Worm (Caenorhabditis elegans): Measurements from ENCODE around the gene F57A8.6.

The F57A8.6 gene

DNA sequence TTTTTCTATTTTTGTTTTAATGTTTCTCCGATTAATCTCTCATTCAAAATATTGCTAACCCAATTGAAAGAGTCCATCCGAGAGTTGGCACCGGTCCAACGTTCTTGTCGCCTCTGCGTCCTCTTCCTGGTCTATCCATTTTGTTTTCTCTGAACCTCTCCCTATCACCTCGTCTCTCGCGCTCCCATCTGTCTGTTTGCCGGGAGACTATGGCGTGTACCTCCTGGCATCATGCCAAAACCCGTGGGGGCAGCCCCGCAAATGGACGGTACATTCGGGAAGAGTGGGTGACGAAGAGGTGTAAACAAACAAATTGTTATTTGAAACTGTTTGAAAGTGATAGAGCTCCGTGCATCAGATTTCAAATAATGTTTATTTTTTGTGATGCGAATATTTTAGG lies 37.4 kb downstream of the F57A8.6 start, which contains the start of gene T06E8.2 (continued):
- TF ChIP-seq tlf-1 (GFP tag; optimal IDR thresholded peaks at IDR 0.05): no peak
- TF ChIP-seq cebp-2 (GFP tag; IDR thresholded peaks at IDR 0.05): no peak
- TF ChIP-seq sptf-2 (GFP tag; optimal IDR thresholded peaks at IDR 0.05): no peak
- TF ChIP-seq fkh-3 (tag; optimal IDR thresholded peaks at IDR 0.05): no peak
- peak; percentile 11 for TF ChIP-seq die-1 (tag; optimal IDR thresholded peaks at IDR 0.05)
- no peak for TF ChIP-seq lin-35 (GFP tag; optimal IDR thresholded peaks at IDR 0.05)
- TF ChIP-seq xnd-1 (tag; optimal IDR thresholded peaks at IDR 0.05): no peak
- no peak for TF ChIP-seq ceh-40 (GFP tag; IDR thresholded peaks at IDR 0.05)
- TF ChIP-seq him-1 (tag; optimal IDR thresholded peaks at IDR 0.05): no peak
- TF ChIP-seq chd-7 (tag; optimal IDR thresholded peaks at IDR 0.05): peak; percentile 52
- TF ChIP-seq unc-62 (GFP tag; optimal IDR thresholded peaks at IDR 0.05): no peak
- no peak for TF ChIP-seq ztf-25 (GFP tag; IDR thresholded peaks at IDR 0.05)
- no peak for TF ChIP-seq attf-5 (GFP tag; optimal IDR thresholded peaks at IDR 0.05)
- no peak for TF ChIP-seq F10E7.11 (tag; optimal IDR thresholded peaks at IDR 0.05)
- TF ChIP-seq mxl-1 (tag; optimal IDR thresholded peaks at IDR 0.05): no peak
- no peak for TF ChIP-seq nfya-1 (tag; optimal IDR thresholded peaks at IDR 0.05; ENCODE audit: borderline replicate concordance, insufficient read depth)
- peak; percentile 31 for TF ChIP-seq K12H6.12 (tag; optimal IDR thresholded peaks at IDR 0.05)
- TF ChIP-seq Y53G8AR.9 (GFP tag; conservative IDR thresholded peaks at IDR 0.05): 0 out of 2 replicates have a peak, but pooled peaks have one; percentile 31
- TF ChIP-seq madf-10 (tag; optimal IDR thresholded peaks at IDR 0.05): no peak
- TF ChIP-seq lsl-1 (GFP tag; optimal IDR thresholded peaks at IDR 0.05): no peak
- TF ChIP-seq unc-130 (GFP tag; optimal IDR thresholded peaks at IDR 0.05): no peak
- no peak for TF ChIP-seq nfya-2 (GFP tag; IDR thresholded peaks at IDR 0.05)
- no peak for TF ChIP-seq Y79H2A.3 (GFP tag; conservative IDR thresholded peaks at IDR 0.05)
- no peak for TF ChIP-seq attf-3 (GFP tag; conservative IDR thresholded peaks at IDR 0.05)
- TF ChIP-seq nhr-120 (GFP tag; IDR thresholded peaks at IDR 0.05): no peak
- peak; percentile 26 for TF ChIP-seq lin-40 (tag; optimal IDR thresholded peaks at IDR 0.05)
- peak; percentile 61; the same call in 1 of the 2 replicates for TF ChIP-seq hmg-1.2 (GFP tag; IDR thresholded peaks at IDR 0.05)
- TF ChIP-seq pbrm-1 (GFP tag; IDR thresholded peaks at IDR 0.05): no peak
- TF ChIP-seq atf-7 (tag; optimal IDR thresholded peaks at IDR 0.05): no peak
- no peak for TF ChIP-seq aptf-2 (GFP tag; conservative IDR thresholded peaks at IDR 0.05)
- no peak for TF ChIP-seq pha-4 (tag; optimal IDR thresholded peaks at IDR 0.05)
- no peak for TF ChIP-seq lir-1 (GFP tag; conservative IDR thresholded peaks at IDR 0.05)
- no peak for TF ChIP-seq madf-6 (GFP tag; IDR thresholded peaks at IDR 0.05)
- TF ChIP-seq tbp1 (GFP tag; optimal IDR thresholded peaks at IDR 0.05): no peak
- TF ChIP-seq egl-18 (GFP tag; IDR thresholded peaks at IDR 0.05): no peak
- no peak for TF ChIP-seq Y53F4B.3 (GFP tag; IDR thresholded peaks at IDR 0.05)
- no peak for TF ChIP-seq bed-2 (GFP tag; IDR thresholded peaks at IDR 0.05)
- no peak for TF ChIP-seq F57C9.4 (tag; optimal IDR thresholded peaks at IDR 0.05)
- TF ChIP-seq nhr-179 (tag; optimal IDR thresholded peaks at IDR 0.05): no peak
- no peak for TF ChIP-seq B0261.1 (tag; optimal IDR thresholded peaks at IDR 0.05)
- TF ChIP-seq ceh-100 (GFP tag; IDR thresholded peaks at IDR 0.05): no peak
- no peak for TF ChIP-seq ets-4 (GFP tag; optimal IDR thresholded peaks at IDR 0.05)
- TF ChIP-seq nhr-90 (tag; optimal IDR thresholded peaks at IDR 0.05): no peak
- no peak for TF ChIP-seq sea-2 (GFP tag; IDR thresholded peaks at IDR 0.05)
- TF ChIP-seq K11D2.4 (GFP tag; IDR thresholded peaks at IDR 0.05): no peak
- TF ChIP-seq akir-1 (GFP tag; optimal IDR thresholded peaks at IDR 0.05): no peak
- TF ChIP-seq F33H1.4 (GFP tag; IDR thresholded peaks at IDR 0.05): no peak
- TF ChIP-seq nfyb-1 (GFP tag; IDR thresholded peaks at IDR 0.05): no peak
- TF ChIP-seq ztf-28 (GFP tag; IDR thresholded peaks at IDR 0.05): no peak
- TF ChIP-seq zim-3 (tag; optimal IDR thresholded peaks at IDR 0.05): no peak
- TF ChIP-seq bed-1 (GFP tag; IDR thresholded peaks at IDR 0.05): no peak

Data from whole organism, young adult.